In the genomic region with DNA sequence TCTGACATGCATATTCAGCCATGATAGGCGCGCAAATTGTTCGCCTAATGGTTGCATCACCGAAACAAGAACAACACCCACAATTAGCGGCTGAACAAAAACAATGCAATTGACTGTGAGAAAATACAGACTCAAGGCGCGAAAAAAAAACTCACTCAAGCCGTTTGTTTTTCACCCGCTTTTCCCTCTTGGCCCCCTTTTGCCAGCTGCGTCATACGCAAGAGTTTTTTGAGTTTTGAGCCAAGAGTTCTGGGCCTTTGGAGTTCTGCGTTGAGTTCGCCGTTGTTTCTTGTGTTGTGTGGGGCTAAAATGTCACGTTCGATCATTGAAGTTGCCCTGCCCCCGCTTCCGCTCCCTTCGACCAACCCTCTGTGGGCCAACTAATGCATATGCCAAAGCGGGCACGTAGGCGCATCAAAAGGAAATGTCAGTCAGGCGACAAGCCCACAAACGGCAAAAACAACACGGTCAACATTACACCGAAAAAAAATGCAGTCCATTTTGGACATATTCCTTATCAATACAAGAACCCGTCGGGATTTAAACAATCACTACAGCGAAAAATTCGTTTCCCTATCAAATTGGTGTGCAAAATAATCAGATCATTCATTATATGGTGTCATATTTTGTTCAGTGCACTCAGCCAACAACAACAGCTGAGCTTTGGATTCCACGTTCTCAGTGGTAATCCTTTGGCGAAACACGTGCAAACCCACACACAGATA, we compare ENCODE assay signal across 3 fruit fly cellular contexts.
A peak's percentile ranks its signal among the peaks of the same experiment; 100 is the strongest.
TF ChIP-seq lines count a peak whose summit lies in the region.

No protein-coding gene starts in this region.

TF ChIP-seq in whole organism, embryonic, 481 proteins besides CTCF, POLR2A, EP300 and RAD21 (continued from another document):
- TF ChIP-seq CG12744 (GFP tag; optimal IDR thresholded peaks at IDR 0.05; lab: Kevin White, UChicago) (no peak), Drgx (GFP tag; IDR thresholded peaks at IDR 0.05; lab: Robert Waterston, UW) (peak; percentile 18; the same call in 1 of the 2 replicates), CG11093 (GFP tag; IDR thresholded peaks at IDR 0.05; lab: Robert Waterston, UW) (no peak), dmrt11E (tag; optimal IDR thresholded peaks at IDR 0.05; lab: Kevin White, UChicago) (no peak), kah (GFP tag; optimal IDR thresholded peaks at IDR 0.05; lab: Kevin White, UChicago) (no peak), dysf (GFP tag; IDR thresholded peaks at IDR 0.05; lab: Robert Waterston, UW) (0 out of 3 replicates have a peak, but pooled peaks have one; percentile 10), hbn (GFP tag; IDR thresholded peaks at IDR 0.05; lab: Robert Waterston, UW; ENCODE audit: partially characterized antibody) (no peak), lbe (GFP tag; optimal IDR thresholded peaks at IDR 0.05; lab: Kevin White, UChicago) (no peak), ttk (GFP tag; IDR thresholded peaks at IDR 0.05; lab: Robert Waterston, UW) (0 out of 2 replicates have a peak, but pooled peaks have one; percentile 8), CG6272 (GFP tag; IDR thresholded peaks at IDR 0.05; lab: Robert Waterston, UW) (no peak), ranshi (GFP tag; IDR thresholded peaks at IDR 0.05; lab: Robert Waterston, UW) (no peak), knrl (GFP tag; IDR thresholded peaks at IDR 0.05; lab: Robert Waterston, UW; ENCODE audit: partially characterized antibody) (no peak), CG17912 (GFP tag; optimal IDR thresholded peaks at IDR 0.05; lab: Kevin White, UChicago) (no peak), CG10543 (GFP tag; optimal IDR thresholded peaks at IDR 0.05; lab: Kevin White, UChicago) (no peak), Nf-YB (GFP tag; optimal IDR thresholded peaks at IDR 0.05; lab: Kevin White, UChicago) (no peak), CG9215 (GFP tag; IDR thresholded peaks at IDR 0.05; lab: Robert Waterston, UW) (no peak), CG18262 (tag; optimal IDR thresholded peaks at IDR 0.05; lab: Kevin White, UChicago) (peak; percentile 10), CG11504 (tag; optimal IDR thresholded peaks at IDR 0.05; lab: Kevin White, UChicago) (peak; percentile 11), bsh (GFP tag; optimal IDR thresholded peaks at IDR 0.05; lab: Kevin White, UChicago) (peak in 1 of 2 experiments; percentile 49), crol (GFP tag; IDR thresholded peaks at IDR 0.05; lab: Robert Waterston, UW) (peak; percentile 44; the same call in 1 of the 2 replicates), Ets65A (GFP tag; lab: Kevin White, UChicago) (peak; percentile 9), Sin3A (optimal IDR thresholded peaks at IDR 0.05; lab: Kevin White, UChicago) (no peak), Scr (GFP tag; IDR thresholded peaks at IDR 0.05; lab: Robert Waterston, UW; ENCODE audit: partially characterized antibody) (no peak), CG9437 (GFP tag; optimal IDR thresholded peaks at IDR 0.05; lab: Kevin White, UChicago) (no peak), jigr1 (GFP tag; IDR thresholded peaks at IDR 0.05; lab: Robert Waterston, UW) (no peak), vvl (GFP tag; IDR thresholded peaks at IDR 0.05; lab: Robert Waterston, UW) (peak; percentile 39; the same call in 1 of the 2 replicates)

TF ChIP-seq in whole organism, prepupa, 60 proteins besides CTCF, POLR2A, EP300 and RAD21 (continued from another document):
- peak; percentile 61 for TF ChIP-seq CG3032 (tag; optimal IDR thresholded peaks at IDR 0.05; lab: Kevin White, UChicago)
- peak; percentile 74 for TF ChIP-seq eg (GFP tag; IDR thresholded peaks at IDR 0.05; lab: Robert Waterston, UW)
- TF ChIP-seq CG34406 (GFP tag; optimal IDR thresholded peaks at IDR 0.05; lab: Kevin White, UChicago): peak; percentile 46
- peak; percentile 60 for TF ChIP-seq CG6808 (GFP tag; optimal IDR thresholded peaks at IDR 0.05; lab: Kevin White, UChicago)
- peak; percentile 36 for TF ChIP-seq net (GFP tag; optimal IDR thresholded peaks at IDR 0.05; lab: Kevin White, UChicago)
- TF ChIP-seq Hr38 (GFP tag; optimal IDR thresholded peaks at IDR 0.05; lab: Kevin White, UChicago): no peak
- TF ChIP-seq fd59A (GFP tag; optimal IDR thresholded peaks at IDR 0.05; lab: Kevin White, UChicago): peak; percentile 50
- TF ChIP-seq Eip75B (GFP tag; optimal IDR thresholded peaks at IDR 0.05; lab: Kevin White, UChicago): peak; percentile 80
- TF ChIP-seq Hr4 (GFP tag; optimal IDR thresholded peaks at IDR 0.05; lab: Kevin White, UChicago): peak; percentile 77
- peak; percentile 24 for TF ChIP-seq CG8319 (GFP tag; optimal IDR thresholded peaks at IDR 0.05; lab: Kevin White, UChicago)
- no peak for TF ChIP-seq svp (GFP tag; lab: Kevin White, UChicago)
- peak; percentile 87 for TF ChIP-seq cyc (GFP tag; optimal IDR thresholded peaks at IDR 0.05; lab: Kevin White, UChicago)
- TF ChIP-seq CG6792 (GFP tag; optimal IDR thresholded peaks at IDR 0.05; lab: Kevin White, UChicago): peak; percentile 85
- no peak for TF ChIP-seq ss (GFP tag; optimal IDR thresholded peaks at IDR 0.05; lab: Kevin White, UChicago)
- peak; percentile 63 for TF ChIP-seq CG4318 (GFP tag; optimal IDR thresholded peaks at IDR 0.05; lab: Kevin White, UChicago)
- peak; percentile 65 for TF ChIP-seq CG11902 (GFP tag; optimal IDR thresholded peaks at IDR 0.05; lab: Kevin White, UChicago)
- no peak for TF ChIP-seq vri (GFP tag; optimal IDR thresholded peaks at IDR 0.05; lab: Kevin White, UChicago)
- TF ChIP-seq CG16779 (tag; optimal IDR thresholded peaks at IDR 0.05; lab: Kevin White, UChicago): no peak
- TF ChIP-seq spab (GFP tag; optimal IDR thresholded peaks at IDR 0.05; lab: Kevin White, UChicago): peak; percentile 65
- TF ChIP-seq CG32006 (GFP tag; optimal IDR thresholded peaks at IDR 0.05; lab: Kevin White, UChicago): peak; percentile 83
- TF ChIP-seq Ets21C (GFP tag; optimal IDR thresholded peaks at IDR 0.05; lab: Kevin White, UChicago): peak; percentile 74
- TF ChIP-seq fd85E (GFP tag; optimal IDR thresholded peaks at IDR 0.05; lab: Kevin White, UChicago): no peak
- TF ChIP-seq Hr39 (GFP tag; optimal IDR thresholded peaks at IDR 0.05; lab: Kevin White, UChicago): peak; percentile 86
- peak; percentile 65 for TF ChIP-seq Gug (GFP tag; IDR thresholded peaks at IDR 0.05; lab: Robert Waterston, UW)
- TF ChIP-seq Eip93F (GFP tag; optimal IDR thresholded peaks at IDR 0.05; lab: Kevin White, UChicago): no peak
- peak; percentile 82 for TF ChIP-seq esn (GFP tag; optimal IDR thresholded peaks at IDR 0.05; lab: Kevin White, UChicago)
- TF ChIP-seq topi (GFP tag; optimal IDR thresholded peaks at IDR 0.05; lab: Kevin White, UChicago): peak; percentile 82
- peak; percentile 67 for TF ChIP-seq CG1621 (tag; optimal IDR thresholded peaks at IDR 0.05; lab: Kevin White, UChicago)
- TF ChIP-seq dsx (GFP tag; optimal IDR thresholded peaks at IDR 0.05; lab: Kevin White, UChicago; ENCODE audit: poor library complexity, severe bottlenecking): no peak
- peak; percentile 44 for TF ChIP-seq CG10669 (GFP tag; optimal IDR thresholded peaks at IDR 0.05; lab: Kevin White, UChicago)
- peak; percentile 58 for TF ChIP-seq Lpt (GFP tag; optimal IDR thresholded peaks at IDR 0.05; lab: Kevin White, UChicago)
- peak; percentile 72 for TF ChIP-seq CG6163 (GFP tag; IDR thresholded peaks at IDR 0.05; lab: Robert Waterston, UW)
- TF ChIP-seq fkh (GFP tag; optimal IDR thresholded peaks at IDR 0.05; lab: Kevin White, UChicago): no peak
- peak; percentile 18 for TF ChIP-seq CG9139 (GFP tag; optimal IDR thresholded peaks at IDR 0.05; lab: Kevin White, UChicago)
- peak; percentile 68 for TF ChIP-seq CG11294 (GFP tag; IDR thresholded peaks at IDR 0.05; lab: Robert Waterston, UW)
- TF ChIP-seq Sox15 (GFP tag; optimal IDR thresholded peaks at IDR 0.05; lab: Kevin White, UChicago): peak; percentile 60
- TF ChIP-seq CG8632 (GFP tag; optimal IDR thresholded peaks at IDR 0.05; lab: Kevin White, UChicago): peak; percentile 28
- no peak for TF ChIP-seq Sox102F (GFP tag; optimal IDR thresholded peaks at IDR 0.05; lab: Kevin White, UChicago)
- TF ChIP-seq CG31627 (GFP tag; optimal IDR thresholded peaks at IDR 0.05; lab: Kevin White, UChicago): peak; percentile 84
- TF ChIP-seq Eip78C (GFP tag; lab: Kevin White, UChicago): peak; percentile 93

TF ChIP-seq in whole organism, wandering third instar larva, 38 proteins besides CTCF, POLR2A, EP300 and RAD21 (continued from another document):
- TF ChIP-seq Rel (GFP tag; optimal IDR thresholded peaks at IDR 0.05; lab: Kevin White, UChicago): no peak
- no peak for TF ChIP-seq Rel (tag; optimal IDR thresholded peaks at IDR 0.05; lab: Kevin White, UChicago)
- TF ChIP-seq Dfd (GFP tag; optimal IDR thresholded peaks at IDR 0.05; lab: Kevin White, UChicago): no peak
- no peak for TF ChIP-seq Abd-B (GFP tag; optimal IDR thresholded peaks at IDR 0.05; lab: Kevin White, UChicago)
- no peak for TF ChIP-seq Dif (GFP tag; optimal IDR thresholded peaks at IDR 0.05; lab: Kevin White, UChicago; ENCODE audit: partially characterized antibody)
- no peak for TF ChIP-seq brk (GFP tag; optimal IDR thresholded peaks at IDR 0.05; lab: Kevin White, UChicago)
- no peak for TF ChIP-seq N (GFP tag; optimal IDR thresholded peaks at IDR 0.05; lab: Kevin White, UChicago)
- peak; percentile 42 for TF ChIP-seq dmrt93B (GFP tag; optimal IDR thresholded peaks at IDR 0.05; lab: Kevin White, UChicago)
- no peak for TF ChIP-seq sage (GFP tag; optimal IDR thresholded peaks at IDR 0.05; lab: Kevin White, UChicago)
- TF ChIP-seq Hr83 (GFP tag; optimal IDR thresholded peaks at IDR 0.05; lab: Kevin White, UChicago; ENCODE audit: poor library complexity, severe bottlenecking): no peak
- no peak for TF ChIP-seq Vsx2 (GFP tag; optimal IDR thresholded peaks at IDR 0.05; lab: Kevin White, UChicago; ENCODE audit: partially characterized antibody)
- TF ChIP-seq psq (GFP tag; optimal IDR thresholded peaks at IDR 0.05; lab: Kevin White, UChicago): peak; percentile 28
- peak; percentile 78 for TF ChIP-seq fru (GFP tag; optimal IDR thresholded peaks at IDR 0.05; lab: Kevin White, UChicago)
- TF ChIP-seq Hr78 (GFP tag; optimal IDR thresholded peaks at IDR 0.05; lab: Kevin White, UChicago): no peak
